Worm (Caenorhabditis elegans) whole organism, L4 larva: ENCODE results near the gene B0244.4.

ENCODE experiments used
- D1046.2 ChIP-seq: fragments of 200-800 bp; sonication (Bioruptor generic); IDR thresholded peaks from 2 replicates; pipeline ENCODE4 v1.3.6; 2022; ENCODE audit warnings: missing genetic modification characterization, missing compliant biosample characterization
- F44E2.7 ChIP-seq: fragments of 200-800 bp; sonication (Bioruptor generic); IDR thresholded peaks from 2 replicates; pipeline ENCODE4 v2.1.2; 2022; ENCODE audit warnings: missing genetic modification characterization, missing compliant biosample characterization
- F49E8.2 ChIP-seq: sonication (generic microtip); optimal IDR thresholded peaks from 2 replicates; lab custom pipeline; 2016; ENCODE audit warnings: missing compliant biosample characterization, mild to moderate bottlenecking, missing genetic modification characterization, borderline replicate concordance
- T26A8.4 ChIP-seq: fragments of 200-800 bp; sonication (Bioruptor generic); IDR thresholded peaks from 2 replicates; pipeline ENCODE4 v1.3.6; 2022; ENCODE audit warnings: missing genetic modification characterization, missing compliant biosample characterization
- Y105C5A.15 ChIP-seq: fragments of 200-800 bp; sonication (Bioruptor generic); IDR thresholded peaks from 2 replicates; pipeline ENCODE4 v1.3.6; 2022; ENCODE audit warnings: missing genetic modification characterization, missing compliant biosample characterization
- Y5F2A.4 ChIP-seq: fragments of 200-800 bp; sonication (Bioruptor generic); optimal IDR thresholded peaks from 2 replicates; lab custom pipeline; 2018; ENCODE audit warnings: mild to moderate bottlenecking, missing genetic modification characterization, missing compliant biosample characterization
- Y75B8A.6 ChIP-seq: fragments of 200-800 bp; sonication (Bioruptor generic); IDR thresholded peaks from 2 replicates; pipeline ENCODE4 v1.3.6; 2022; ENCODE audit warnings: missing genetic modification reagents, missing genetic modification characterization, missing compliant biosample characterization
- ZK546.5 ChIP-seq, 2 experiments: sonication (generic microtip); optimal IDR thresholded peaks; 2 replicates each; lab custom pipeline; 2017; ENCODE audit warnings: missing biosample characterization in 2 of 2, missing genetic modification characterization in 2 of 2
- ama-1 ChIP-seq: fragments of 150-350 bp; optimal IDR thresholded peaks from 2 replicates; lab custom pipeline; 2014; ENCODE audit warnings: inconsistent platforms, mixed read lengths
- ceh-28 ChIP-seq: fragments of 150-350 bp; optimal IDR thresholded peaks from 2 replicates; lab custom pipeline; 2014; ENCODE audit warnings: missing biosample characterization, missing genetic modification reagents, missing genetic modification characterization
- ceh-32 ChIP-seq: sonication (generic microtip); optimal IDR thresholded peaks from 2 replicates; lab custom pipeline; 2016; ENCODE audit warnings: mild to moderate bottlenecking, missing genetic modification characterization, missing compliant biosample characterization; ENCODE audit not compliant: poor library complexity
- daf-19 ChIP-seq: fragments of 200-800 bp; sonication (Bioruptor generic); conservative IDR thresholded peaks from 2 replicates; pipeline ENCODE4 v1.3.6; 2022; ENCODE audit warnings: missing genetic modification characterization, missing compliant biosample characterization
- dpl-1 ChIP-seq: fragments of 150-350 bp; optimal IDR thresholded peaks from 2 replicates; lab custom pipeline; 2014; ENCODE audit warnings: missing biosample characterization, missing genetic modification reagents, missing genetic modification characterization
- duxl-1 ChIP-seq: sonication (generic microtip); optimal IDR thresholded peaks from 2 replicates; lab custom pipeline; 2016; ENCODE audit warnings: mild to moderate bottlenecking, missing genetic modification characterization, moderate library complexity, missing compliant biosample characterization; ENCODE audit not compliant: poor library complexity
- dve-1 ChIP-seq: sonication (generic microtip); optimal IDR thresholded peaks from 2 replicates; lab custom pipeline; 2017; ENCODE audit warnings: antibody characterized with exemption, mild to moderate bottlenecking, missing genetic modification characterization, missing compliant biosample characterization; ENCODE audit not compliant: insufficient read depth
- hlh-30 ChIP-seq: sonication (generic microtip); optimal IDR thresholded peaks from 2 replicates; lab custom pipeline; 2017; ENCODE audit warnings: antibody characterized with exemption, mild to moderate bottlenecking, missing genetic modification characterization, missing compliant biosample characterization; ENCODE audit not compliant: insufficient read depth
- hmg-1.1 ChIP-seq: fragments of 200-800 bp; sonication (Bioruptor generic); IDR thresholded peaks from 2 replicates; pipeline ENCODE4 v1.3.6; 2022; ENCODE audit warnings: missing genetic modification reagents, missing genetic modification characterization, missing compliant biosample characterization
- lin-1 ChIP-seq: fragments of 200-800 bp; sonication (Bioruptor generic); IDR thresholded peaks from 2 replicates; pipeline ENCODE4 v1.3.6; 2022; ENCODE audit warnings: missing genetic modification reagents, missing genetic modification characterization, missing compliant biosample characterization
- lin-13 ChIP-seq: fragments of 150-350 bp; optimal IDR thresholded peaks from 2 replicates; lab custom pipeline; 2014; ENCODE audit warnings: missing biosample characterization, missing genetic modification reagents, missing genetic modification characterization
- lin-38 ChIP-seq: fragments of 200-800 bp; sonication (Bioruptor generic); IDR thresholded peaks from 2 replicates; pipeline ENCODE4 v1.3.6; 2022; ENCODE audit warnings: missing genetic modification reagents, missing genetic modification characterization, missing compliant biosample characterization
- lsy-2 ChIP-seq, 2 experiments: fragments of 150-350 bp in 1 of 2; sonication (generic microtip) in 1 of 2; optimal IDR thresholded peaks; 2 replicates each; lab custom pipeline; 2014 to 2017; ENCODE audit warnings: missing biosample characterization in 2 of 2, missing genetic modification characterization in 2 of 2
- madf-5 ChIP-seq, 2 experiments: fragments of 200-800 bp; sonication (Bioruptor generic); IDR thresholded peaks; 2 replicates each; pipeline ENCODE4 v1.3.6; 2022; ENCODE audit warnings: missing compliant biosample characterization in 2 of 2, missing genetic modification characterization in 2 of 2
- mdl-1 ChIP-seq, 2 experiments: fragments of 150-350 bp in 1 of 2; sonication (generic microtip) in 1 of 2; optimal IDR thresholded peaks; 2 replicates each; lab custom pipeline; 2014 to 2017; ENCODE audit warnings: missing biosample characterization in 2 of 2, missing genetic modification characterization in 2 of 2
- mep-1 ChIP-seq: fragments of 150-350 bp; sonication (generic microtip); optimal IDR thresholded peaks from 3 replicates; lab custom pipeline; 2014; ENCODE audit warnings: missing biosample characterization, missing genetic modification characterization
- mxl-3 ChIP-seq: fragments of 200-800 bp; sonication (Bioruptor generic); optimal IDR thresholded peaks from 2 replicates; lab custom pipeline; 2018; ENCODE audit warnings: mild to moderate bottlenecking, missing genetic modification characterization, missing compliant biosample characterization
- nhr-11 ChIP-seq: fragments of 150-350 bp; optimal IDR thresholded peaks from 2 replicates; lab custom pipeline; 2014; ENCODE audit warnings: missing biosample characterization, missing genetic modification characterization
- nhr-237 ChIP-seq: sonication (generic microtip); optimal IDR thresholded peaks from 2 replicates; lab custom pipeline; 2017; ENCODE audit warnings: missing biosample characterization, missing genetic modification characterization
- nhr-25 ChIP-seq: sonication (generic microtip); optimal IDR thresholded peaks from 2 replicates; lab custom pipeline; 2017; ENCODE audit warnings: missing genetic modification characterization, mild to moderate bottlenecking, missing compliant biosample characterization, antibody characterized with exemption, moderate library complexity, borderline replicate concordance; ENCODE audit not compliant: insufficient read depth
- nhr-28 ChIP-seq: fragments of 150-350 bp; optimal IDR thresholded peaks from 2 replicates; lab custom pipeline; 2014; ENCODE audit warnings: missing biosample characterization, missing genetic modification characterization
- nhr-42 ChIP-seq: fragments of 200-800 bp; sonication (Bioruptor generic); IDR thresholded peaks from 2 replicates; pipeline ENCODE4 v1.3.6; 2022; ENCODE audit warnings: missing genetic modification characterization, missing compliant biosample characterization
- nhr-6 ChIP-seq: fragments of 150-350 bp; optimal IDR thresholded peaks from 2 replicates; lab custom pipeline; 2014; ENCODE audit warnings: missing biosample characterization, missing genetic modification characterization
- nhr-76 ChIP-seq: fragments of 150-350 bp; optimal IDR thresholded peaks from 2 replicates; lab custom pipeline; 2014; ENCODE audit warnings: missing biosample characterization, missing genetic modification characterization
- pha-4 ChIP-seq, 2 experiments: fragments of 150-350 bp in 1 of 2; fragments of 200-800 bp in 1 of 2; sonication (Bioruptor generic) in 1 of 2; IDR thresholded peaks in 1 of 2; optimal IDR thresholded peaks in 1 of 2; 2 replicates each; pipeline versions ENCODE4 v1.3.6 to Lab custom; 2014 to 2022; ENCODE audit warnings: missing genetic modification characterization in 2 of 2, missing genetic modification reagents in 2 of 2, missing biosample characterization in 1 of 2, missing compliant biosample characterization in 1 of 2
- php-3 ChIP-seq: fragments of 200-800 bp; sonication (Bioruptor generic); IDR thresholded peaks from 2 replicates; pipeline ENCODE4 v1.3.6; 2022; ENCODE audit warnings: missing genetic modification reagents, missing genetic modification characterization, missing compliant biosample characterization
- pqm-1 ChIP-seq: sonication (generic microtip); optimal IDR thresholded peaks from 2 replicates; lab custom pipeline; 2017; ENCODE audit warnings: missing biosample characterization, missing genetic modification characterization
- sdz-12 ChIP-seq: fragments of 200-800 bp; sonication (Bioruptor generic); optimal IDR thresholded peaks from 2 replicates; lab custom pipeline; 2018; ENCODE audit warnings: mild to moderate bottlenecking, missing genetic modification characterization, missing compliant biosample characterization
- snpc-1.2 ChIP-seq: fragments of 200-800 bp; sonication (Bioruptor generic); IDR thresholded peaks from 2 replicates; pipeline ENCODE4 v1.3.6; 2022; ENCODE audit warnings: missing genetic modification reagents, missing genetic modification characterization, missing compliant biosample characterization
- snpc-4 ChIP-seq: fragments of 150-350 bp; optimal IDR thresholded peaks from 2 replicates; lab custom pipeline; 2014; ENCODE audit warnings: missing biosample characterization, missing genetic modification characterization
- unc-39 ChIP-seq: sonication (generic microtip); optimal IDR thresholded peaks from 2 replicates; lab custom pipeline; 2017; ENCODE audit warnings: missing biosample characterization, missing genetic modification characterization
- unc-62 ChIP-seq, 3 experiments: fragments of 150-350 bp in 1 of 3; sonication (generic microtip); optimal IDR thresholded peaks in 2 of 3; peaks in 1 of 3; 1 replicate in 1 of 3; 2 replicates in 2 of 3; lab custom pipeline; 2014 to 2017; ENCODE audit warnings: missing biosample characterization in 3 of 3, missing genetic modification characterization in 3 of 3, missing genetic modification reagents in 3 of 3, missing genotype in 1 of 3
- vab-7 ChIP-seq: fragments of 200-800 bp; sonication (Bioruptor generic); IDR thresholded peaks from 2 replicates; pipeline ENCODE4 v1.3.6; 2022; ENCODE audit warnings: missing genetic modification reagents, missing genetic modification characterization, missing compliant biosample characterization
- zfp-2 ChIP-seq: sonication (generic microtip); optimal IDR thresholded peaks from 2 replicates; lab custom pipeline; 2016; ENCODE audit warnings: mild to moderate bottlenecking, missing genetic modification characterization, missing compliant biosample characterization
- zip-2 ChIP-seq: fragments of 150-350 bp; optimal IDR thresholded peaks from 2 replicates; lab custom pipeline; 2014; ENCODE audit warnings: missing biosample characterization, missing genetic modification characterization

Gene B0244.4

DNA sequence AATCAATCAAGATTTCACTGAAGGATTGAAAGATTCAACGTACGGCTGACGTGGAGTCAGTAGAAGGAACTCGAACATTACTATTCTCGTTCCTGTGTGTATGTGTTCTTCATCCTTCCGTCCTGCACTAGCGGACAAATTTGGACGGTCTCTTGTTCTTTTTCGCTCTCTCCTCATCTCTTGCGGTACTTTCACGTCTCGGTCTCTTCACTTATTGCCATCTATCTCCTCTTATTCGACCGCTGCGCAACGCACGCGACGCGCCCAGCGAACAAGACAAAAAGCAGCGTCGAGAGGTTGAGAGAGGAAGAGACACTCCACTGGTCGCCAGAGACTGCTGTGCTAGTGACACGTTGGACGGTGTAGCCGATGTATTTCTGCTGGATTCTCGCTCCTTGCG is 31.8 kb upstream of the B0244.4 start (continued):
- TF ChIP-seq nhr-28 (tag; lab: Kevin White, UChicago): peak; percentile 55
- peak in 1 of 2 experiments; percentile 93 for TF ChIP-seq unc-62 (GFP tag; optimal IDR thresholded peaks at IDR 0.05 in 1 of 2; lab: Kevin White, UChicago)
- TF ChIP-seq unc-62 (tag; optimal IDR thresholded peaks at IDR 0.05; lab: Kevin White, UChicago): no peak
- peak; percentile 27 for TF ChIP-seq duxl-1
- peak; percentile 32 for TF ChIP-seq nhr-25 (tag; lab: Kevin White, UChicago)
- no peak for TF ChIP-seq zip-2 (tag; lab: Kevin White, UChicago)
- peak; percentile 64 for TF ChIP-seq hlh-30 (tag; lab: Kevin White, UChicago)
- peak; percentile 70 for TF ChIP-seq mxl-3 (GFP tag; lab: Kevin White, UChicago)
- peak; percentile 63 for TF ChIP-seq dve-1 (tag; lab: Kevin White, UChicago)
- TF ChIP-seq Y5F2A.4 (GFP tag; lab: Kevin White, UChicago): peak; percentile 20
- TF ChIP-seq lin-38 (GFP tag; lab: Robert Waterston, UW): peak; percentile 49; the same call in 1 of the 2 replicates
- peak; percentile 57; the same call in 1 of the 2 replicates for TF ChIP-seq snpc-1.2 (GFP tag; lab: Robert Waterston, UW)
- peak; percentile 9 for TF ChIP-seq ceh-28 (tag; lab: Kevin White, UChicago)
- peak; percentile 21 for TF ChIP-seq pqm-1
- peak; percentile 9; the same call in 1 of the 2 replicates for TF ChIP-seq php-3 (GFP tag; lab: Robert Waterston, UW)
- TF ChIP-seq vab-7 (GFP tag; lab: Robert Waterston, UW): peak; percentile 40; the same call in 1 of the 2 replicates
- TF ChIP-seq F44E2.7 (GFP tag; lab: Robert Waterston, UW): 0 out of 2 replicates have a peak, but pooled peaks have one; percentile 30
- peak; percentile 48 for TF ChIP-seq lin-13 (GFP tag; lab: Kevin White, UChicago)
- peak; percentile 60 for TF ChIP-seq nhr-11
- TF ChIP-seq ceh-32 (tag; lab: Kevin White, UChicago): no peak

DNA sequence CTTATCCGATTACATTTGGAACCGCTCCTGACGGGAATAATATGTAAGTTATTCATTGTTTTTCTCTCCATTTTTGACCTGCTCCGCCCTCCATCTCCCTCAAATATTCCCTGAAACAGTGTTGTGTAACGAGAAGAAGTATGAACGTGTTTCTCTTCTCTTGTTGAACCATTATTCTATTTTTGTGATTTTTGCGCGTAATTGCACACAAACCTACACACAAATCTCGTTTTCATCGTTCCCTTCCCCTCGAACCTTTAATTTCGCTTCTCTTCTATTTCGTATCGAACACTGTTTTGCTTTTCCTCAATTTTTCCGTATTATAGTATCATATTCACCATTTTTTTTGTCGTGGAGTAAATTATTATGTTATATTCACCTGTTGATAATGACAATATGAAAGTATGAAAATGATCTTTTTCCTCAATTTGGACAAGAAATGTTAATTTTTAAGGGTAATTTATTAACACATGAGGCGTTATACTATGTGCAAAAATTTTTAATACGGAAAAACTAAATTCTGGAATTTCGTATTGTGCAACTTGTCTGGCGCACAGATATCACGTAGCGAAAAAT is 30.0 kb upstream of the B0244.4 start:
- TF ChIP-seq unc-62 (GFP tag; optimal IDR thresholded peaks at IDR 0.05 in 1 of 2; lab: Kevin White, UChicago) (peak in 1 of 2 experiments; percentile 85), unc-62 (tag; optimal IDR thresholded peaks at IDR 0.05; lab: Kevin White, UChicago) (no peak), Y105C5A.15 (GFP tag; lab: Robert Waterston, UW) (0 out of 2 replicates have a peak, but pooled peaks have one; percentile 35), dpl-1 (no peak), snpc-4 (tag; lab: Kevin White, UChicago) (no peak), T26A8.4 (GFP tag; lab: Robert Waterston, UW) (no peak), ama-1 (lab: Kevin White, UChicago) (peak; percentile 67), nhr-42 (GFP tag; lab: Robert Waterston, UW) (no peak), lsy-2 (tag; optimal IDR thresholded peaks at IDR 0.05; lab: Kevin White, UChicago) (no peak), daf-19 (GFP tag; lab: Robert Waterston, UW) (peak; percentile 64; the same call in 1 of the 2 replicates), D1046.2 (GFP tag; lab: Robert Waterston, UW) (no peak), hlh-30 (tag; lab: Kevin White, UChicago) (no peak), unc-39 (tag; lab: Kevin White, UChicago) (no peak), lin-38 (GFP tag; lab: Robert Waterston, UW) (no peak), nhr-6 (tag; lab: Kevin White, UChicago) (no peak), Y5F2A.4 (GFP tag; lab: Kevin White, UChicago) (no peak), lin-1 (no peak), hmg-1.1 (GFP tag; lab: Robert Waterston, UW) (no peak), F49E8.2 (tag; lab: Kevin White, UChicago) (no peak), Y75B8A.6 (GFP tag; lab: Robert Waterston, UW) (no peak)

DNA sequence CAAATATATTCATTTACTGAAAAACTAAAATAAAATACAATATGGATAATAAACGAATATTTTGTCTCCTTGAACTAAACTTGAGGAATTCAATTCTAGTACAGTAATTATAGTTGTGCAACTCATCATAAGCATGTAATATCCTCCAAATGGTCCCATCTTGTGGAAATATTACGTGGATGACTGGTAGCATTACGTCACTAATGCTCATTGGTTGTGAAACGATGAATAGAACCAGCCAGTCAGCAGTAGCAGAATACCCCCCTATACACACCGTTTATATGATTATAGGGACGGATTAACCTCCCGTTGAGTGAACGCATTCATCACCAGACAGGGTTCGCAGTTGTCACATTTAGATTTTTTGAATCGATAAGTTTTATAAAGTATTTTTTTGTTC is 28.9 kb upstream of the B0244.4 start:
- no peak for TF ChIP-seq lin-1
- no peak for TF ChIP-seq mdl-1 (tag; optimal IDR thresholded peaks at IDR 0.05; lab: Kevin White, UChicago)
- TF ChIP-seq sdz-12 (GFP tag; lab: Kevin White, UChicago): no peak
- no peak for TF ChIP-seq madf-5 (GFP tag; IDR thresholded peaks at IDR 0.05; lab: Robert Waterston, UW)
- no peak for TF ChIP-seq zfp-2
- TF ChIP-seq php-3 (GFP tag; lab: Robert Waterston, UW): no peak
- TF ChIP-seq ZK546.5 (tag; optimal IDR thresholded peaks at IDR 0.05; lab: Kevin White, UChicago): no peak
- TF ChIP-seq pha-4 (GFP tag; IDR thresholded peaks at IDR 0.05; lab: Robert Waterston, UW): no peak
- TF ChIP-seq pha-4 (tag; optimal IDR thresholded peaks at IDR 0.05; lab: Kevin White, UChicago): no peak
- no peak for TF ChIP-seq nhr-76 (tag; lab: Kevin White, UChicago)
- TF ChIP-seq mep-1: no peak
- no peak for TF ChIP-seq snpc-4 (tag; lab: Kevin White, UChicago)
- TF ChIP-seq nhr-237 (tag; lab: Kevin White, UChicago): no peak
